Worm (Caenorhabditis elegans): ENCODE measurements around the gene cutl-19.

ce11 chrIII:5173622-5174021, 43.8 kb downstream of the cutl-19 start, which contains the start of gene cid-1:
- no peak for TF ChIP-seq W03F9.2 (tag; optimal IDR thresholded peaks at IDR 0.05)
- TF ChIP-seq dao-5 (tag; optimal IDR thresholded peaks at IDR 0.05) = no peak
- no peak for TF ChIP-seq him-1 (tag; optimal IDR thresholded peaks at IDR 0.05)
